Worm (Caenorhabditis elegans): ENCODE measurements around the gene tag-322.
A peak's percentile ranks its signal among the peaks of the same experiment; 100 is the strongest.

Gene tag-322

DNA sequence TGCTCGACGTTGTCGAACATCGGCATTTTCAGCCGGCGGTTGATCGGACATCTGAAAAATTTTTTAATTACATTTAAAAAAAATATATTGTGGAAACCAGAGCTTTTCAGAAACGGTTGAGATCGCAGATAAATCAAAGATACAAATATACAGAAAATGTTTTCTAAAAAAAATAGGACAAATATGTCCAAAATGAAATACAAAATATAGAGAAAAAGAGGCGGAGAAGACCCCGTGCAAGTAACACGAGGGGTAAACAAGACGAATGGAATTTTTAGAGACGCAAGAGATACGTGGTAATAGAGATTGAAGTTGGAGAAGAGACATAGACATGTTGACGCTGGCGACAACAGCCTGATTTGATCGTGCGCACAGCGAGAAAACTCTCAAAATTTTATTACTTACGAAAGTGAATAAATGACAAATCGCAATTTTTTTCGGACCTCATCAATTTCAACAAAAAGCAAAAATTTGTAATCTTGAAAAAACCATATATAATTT, 30.4 kb upstream of the tag-322 start, which contains the start of gene cdgs-1:
cdgs-1 (minus strand) TSS at position 51 of the 501 bp plus-strand sequence.
- TF ChIP-seq hlh-11 (tag; optimal IDR thresholded peaks at IDR 0.05) = peak; percentile 72
- TF ChIP-seq nhr-77 (tag; optimal IDR thresholded peaks at IDR 0.05) = peak; percentile 38
- TF ChIP-seq dpl-1 (GFP tag; optimal IDR thresholded peaks at IDR 0.05) = peak; percentile 44
- TF ChIP-seq hmg-1.1 (GFP tag; IDR thresholded peaks at IDR 0.05) = 0 out of 2 replicates have a peak, but pooled peaks have one; percentile 40
- peak; percentile 96 for TF ChIP-seq hlh-30 (tag; optimal IDR thresholded peaks at IDR 0.05; ENCODE audit: insufficient read depth)
- TF ChIP-seq hif-1 (tag; optimal IDR thresholded peaks at IDR 0.05) = no peak
- TF ChIP-seq nhr-42 (GFP tag; IDR thresholded peaks at IDR 0.05) = no peak
- peak; percentile 51 for TF ChIP-seq fkh-10 (GFP tag; optimal IDR thresholded peaks at IDR 0.05)
- no peak for TF ChIP-seq pha-4 (GFP tag; IDR thresholded peaks at IDR 0.05)
- peak; percentile 26 for TF ChIP-seq pha-4 (tag; optimal IDR thresholded peaks at IDR 0.05)
- peak; percentile 44 for TF ChIP-seq nhr-11 (tag; optimal IDR thresholded peaks at IDR 0.05)
- TF ChIP-seq spr-3 (GFP tag; optimal IDR thresholded peaks at IDR 0.05) = no peak
- TF ChIP-seq daf-19 (GFP tag; conservative IDR thresholded peaks at IDR 0.05) = no peak
- no peak for TF ChIP-seq nhr-10 (tag; optimal IDR thresholded peaks at IDR 0.05)
- TF ChIP-seq F44E2.7 (GFP tag; IDR thresholded peaks at IDR 0.05) = no peak
- no peak for TF ChIP-seq nhr-6 (tag; optimal IDR thresholded peaks at IDR 0.05)
- TF ChIP-seq lin-38 (GFP tag; IDR thresholded peaks at IDR 0.05) = 0 out of 2 replicates have a peak, but pooled peaks have one; percentile 8
- TF ChIP-seq madf-9 (GFP tag; conservative IDR thresholded peaks at IDR 0.05) = no peak
- no peak for TF ChIP-seq daf-16 (GFP tag; optimal IDR thresholded peaks at IDR 0.05)
- TF ChIP-seq daf-16 (tag; optimal IDR thresholded peaks at IDR 0.05) = peak; percentile 94
- TF ChIP-seq fos-1 (tag; optimal IDR thresholded peaks at IDR 0.05) = no peak
- peak in 1 of 2 experiments; percentile 57 for TF ChIP-seq lsy-2 (tag; optimal IDR thresholded peaks at IDR 0.05)
- TF ChIP-seq nhr-48 (tag; optimal IDR thresholded peaks at IDR 0.05) = no peak
- peak; percentile 42 for TF ChIP-seq rbr-2 (tag; optimal IDR thresholded peaks at IDR 0.05)
- TF ChIP-seq mep-1 (tag; optimal IDR thresholded peaks at IDR 0.05) = peak; percentile 48
- TF ChIP-seq Y48G9A.11 (GFP tag; IDR thresholded peaks at IDR 0.05) = no peak
- TF ChIP-seq spr-1 (tag; optimal IDR thresholded peaks at IDR 0.05) = no peak
- TF ChIP-seq mdt-29 (GFP tag; IDR thresholded peaks at IDR 0.05) = no peak
- peak; percentile 74 for TF ChIP-seq mxl-3 (GFP tag; optimal IDR thresholded peaks at IDR 0.05)
- TF ChIP-seq ZK337.2 (GFP tag; IDR thresholded peaks at IDR 0.05) = no peak
- no peak for TF ChIP-seq vab-7 (GFP tag; IDR thresholded peaks at IDR 0.05)
- no peak for TF ChIP-seq nhr-76 (tag; optimal IDR thresholded peaks at IDR 0.05)
- TF ChIP-seq dve-1 (tag; optimal IDR thresholded peaks at IDR 0.05; ENCODE audit: insufficient read depth) = peak; percentile 8
- TF ChIP-seq snpc-4 (tag; optimal IDR thresholded peaks at IDR 0.05) = no peak
- peak; percentile 23; the same call in 1 of the 2 replicates for TF ChIP-seq ctbp-1 (GFP tag; IDR thresholded peaks at IDR 0.05)
- no peak for TF ChIP-seq Y75B8A.6 (GFP tag; IDR thresholded peaks at IDR 0.05)
- TF ChIP-seq nhr-28 (tag; optimal IDR thresholded peaks at IDR 0.05) = peak; percentile 64
- peak; percentile 59 to 90 for TF ChIP-seq mdl-1 (tag; optimal IDR thresholded peaks at IDR 0.05)
- no peak for TF ChIP-seq D1046.2 (GFP tag; IDR thresholded peaks at IDR 0.05)
- TF ChIP-seq aly-2 (tag; optimal IDR thresholded peaks at IDR 0.05) = no peak
- no peak for TF ChIP-seq daf-8 (GFP tag; IDR thresholded peaks at IDR 0.05)
- peak; percentile 40 for TF ChIP-seq ces-1 (GFP tag; optimal IDR thresholded peaks at IDR 0.05)
- TF ChIP-seq nhr-25 (tag; optimal IDR thresholded peaks at IDR 0.05; ENCODE audit: borderline replicate concordance, insufficient read depth) = no peak
- TF ChIP-seq ama-1 (optimal IDR thresholded peaks at IDR 0.05) = no peak
